Worm (Caenorhabditis elegans): ENCODE results near the gene F11G11.4.

ce11 chrII:4881727-4882126 is 21.3 kb downstream of the F11G11.4 start, which contains the start of gene gst-7:
- TF ChIP-seq nhr-77 (tag; optimal IDR thresholded peaks at IDR 0.05): no peak
- peak; percentile 3 for TF ChIP-seq efl-1 (optimal IDR thresholded peaks at IDR 0.05)
- TF ChIP-seq efl-1 (GFP tag; optimal IDR thresholded peaks at IDR 0.05 in 1 of 2): peak in 1 of 2 experiments; percentile 77
- TF ChIP-seq mdl-1 (tag; optimal IDR thresholded peaks at IDR 0.05): peak in 1 of 2 experiments; percentile 29
- TF ChIP-seq blmp-1 (tag; optimal IDR thresholded peaks at IDR 0.05): no peak
- TF ChIP-seq nhr-90 (tag; optimal IDR thresholded peaks at IDR 0.05; ENCODE audit: poor library complexity): peak; percentile 19
- no peak for TF ChIP-seq nhr-11 (tag; optimal IDR thresholded peaks at IDR 0.05)
- no peak for TF ChIP-seq rnt-1 (tag; optimal IDR thresholded peaks at IDR 0.05)
- peak; percentile 98 for TF ChIP-seq skn-1 (tag; optimal IDR thresholded peaks at IDR 0.05)
- no peak for TF ChIP-seq tlp-1 (tag; optimal IDR thresholded peaks at IDR 0.05)
- TF ChIP-seq dpl-1 (GFP tag; optimal IDR thresholded peaks at IDR 0.05): peak in 1 of 3 experiments; percentile 15
- no peak for TF ChIP-seq jun-1 (tag; optimal IDR thresholded peaks at IDR 0.05)
- no peak for TF ChIP-seq lin-39 (tag; optimal IDR thresholded peaks at IDR 0.05)
